Worm (Caenorhabditis elegans) whole organism, L4 larva: Measurements from ENCODE around the gene sra-27.

Experiments
- aly-2 ChIP-seq: sonication (generic microtip); optimal IDR thresholded peaks from 2 replicates; lab custom pipeline; 2018; ENCODE audit warnings: missing biosample characterization, missing genetic modification characterization
- ama-1 ChIP-seq: fragments of 150-350 bp; optimal IDR thresholded peaks from 2 replicates; lab custom pipeline; 2014; ENCODE audit warnings: inconsistent platforms, mixed read lengths
- nhr-10 ChIP-seq: fragments of 150-350 bp; optimal IDR thresholded peaks from 2 replicates; lab custom pipeline; 2014; ENCODE audit warnings: missing biosample characterization, missing genetic modification characterization
- snpc-4 ChIP-seq: fragments of 150-350 bp; optimal IDR thresholded peaks from 2 replicates; lab custom pipeline; 2014; ENCODE audit warnings: missing biosample characterization, missing genetic modification characterization

- TF ChIP-seq snpc-4 (tag; lab: Kevin White, UChicago): no peak
- no peak for TF ChIP-seq aly-2 (tag; lab: Kevin White, UChicago)
- TF ChIP-seq ama-1: no peak
- TF ChIP-seq nhr-10 (tag; lab: Kevin White, UChicago): no peak
Measured at ce11 chrII:6563238-6563637, 5.6 kb upstream of the sra-27 start.
